Worm (Caenorhabditis elegans): Measurements from ENCODE around the gene srh-113.
A peak's percentile ranks its signal among the peaks of the same experiment; 100 is the strongest.

The srh-113 gene

DNA sequence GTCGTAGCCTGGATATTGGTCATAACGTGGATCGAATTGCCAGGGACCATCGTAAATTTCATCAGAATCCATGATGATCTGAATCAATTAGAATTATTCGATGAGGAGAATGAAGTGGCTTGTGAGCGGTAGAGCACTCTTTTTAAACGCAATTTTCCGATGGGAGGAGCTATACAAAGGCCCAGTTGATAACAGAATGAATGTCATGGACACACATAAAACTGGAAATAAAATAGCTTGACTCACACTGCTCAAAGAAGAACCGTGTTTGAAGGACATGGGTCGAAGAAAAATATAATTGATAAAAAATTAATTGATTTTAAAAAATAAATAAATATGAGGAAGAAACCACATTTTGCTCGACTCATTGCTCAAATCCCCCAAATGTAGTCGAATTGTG lies 4.8 kb upstream of the srh-113 start, which contains the start of gene Y68A4A.13:
Gene Y68A4A.13 (minus strand): TSS at position 101 of the 400 bp plus-strand sequence.
- TF ChIP-seq ccch-3 (GFP tag; optimal IDR thresholded peaks at IDR 0.05) (no peak), chd-7 (tag; optimal IDR thresholded peaks at IDR 0.05) (no peak), nhr-179 (tag; optimal IDR thresholded peaks at IDR 0.05) (no peak), ekl-4 (GFP tag; IDR thresholded peaks at IDR 0.05) (no peak), F57A8.1 (GFP tag; optimal IDR thresholded peaks at IDR 0.05) (no peak), lsl-1 (GFP tag; optimal IDR thresholded peaks at IDR 0.05) (no peak), egl-18 (GFP tag; IDR thresholded peaks at IDR 0.05) (no peak), T07F8.4 (tag; optimal IDR thresholded peaks at IDR 0.05) (no peak), F49E8.2 (tag; optimal IDR thresholded peaks at IDR 0.05; ENCODE audit: insufficient read depth) (no peak), Y79H2A.3 (GFP tag; conservative IDR thresholded peaks at IDR 0.05) (no peak), F39B2.1 (GFP tag; IDR thresholded peaks at IDR 0.05) (no peak), hlh-26 (GFP tag; conservative IDR thresholded peaks at IDR 0.05) (no peak), F33H1.4 (GFP tag; IDR thresholded peaks at IDR 0.05) (no peak), ama-1 (optimal IDR thresholded peaks at IDR 0.05) (no peak), ama-1 (GFP tag; optimal IDR thresholded peaks at IDR 0.05) (no peak)

DNA sequence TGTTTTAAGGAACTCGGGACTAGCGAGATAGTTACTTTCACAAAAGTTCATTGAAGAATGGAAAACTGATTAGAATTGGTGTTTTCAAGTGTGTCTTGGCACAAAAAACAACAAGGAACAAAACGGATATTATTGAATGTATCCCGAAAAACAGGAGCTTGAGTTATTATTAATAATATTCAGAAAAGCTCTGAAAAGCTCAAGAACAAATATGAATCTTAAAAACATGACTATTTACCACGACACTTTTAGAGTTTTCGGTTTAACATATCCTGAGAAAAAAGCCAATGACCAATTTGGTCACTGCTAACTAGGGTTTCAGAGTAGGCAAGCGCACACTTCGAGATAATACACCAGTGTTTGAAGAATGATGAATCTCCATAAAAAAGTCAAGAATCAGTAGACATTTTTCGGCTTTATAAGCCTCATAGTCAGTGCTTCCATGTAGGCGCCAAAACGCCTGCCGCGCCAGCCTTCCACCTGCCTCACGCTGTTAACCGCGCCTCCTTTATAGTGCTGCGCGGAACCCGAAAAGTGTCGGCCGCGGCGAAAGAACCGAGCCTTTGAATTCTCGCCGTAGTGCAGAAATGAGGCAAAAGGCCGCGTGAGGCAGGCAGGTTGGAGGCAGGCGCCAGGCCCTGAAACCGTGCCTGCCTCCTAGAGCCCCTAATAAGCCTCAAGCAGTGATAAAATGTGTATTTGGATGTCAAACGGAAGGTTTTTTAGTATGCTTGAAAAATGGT lies 683 bp upstream of the srh-113 start, which contains the start of gene srh-236:
Gene srh-236 (minus strand): TSS at position 51 of the 743 bp plus-strand sequence.
- 0 out of 2 replicates have a peak, but pooled peaks have one; percentile 54 for TF ChIP-seq F37B4.10 (GFP tag; IDR thresholded peaks at IDR 0.05)
- no peak for TF ChIP-seq madf-3 (GFP tag; IDR thresholded peaks at IDR 0.05)
- no peak for TF ChIP-seq snpc-4 (GFP tag; optimal IDR thresholded peaks at IDR 0.05)
- TF ChIP-seq snpc-4 (tag; optimal IDR thresholded peaks at IDR 0.05) = peak in 2 of 4 experiments; percentile 35
- peak; percentile 45; the same call in 1 of the 2 replicates for TF ChIP-seq egrh-3 (GFP tag; IDR thresholded peaks at IDR 0.05)
- TF ChIP-seq unc-130 (GFP tag; optimal IDR thresholded peaks at IDR 0.05) = no peak

DNA sequence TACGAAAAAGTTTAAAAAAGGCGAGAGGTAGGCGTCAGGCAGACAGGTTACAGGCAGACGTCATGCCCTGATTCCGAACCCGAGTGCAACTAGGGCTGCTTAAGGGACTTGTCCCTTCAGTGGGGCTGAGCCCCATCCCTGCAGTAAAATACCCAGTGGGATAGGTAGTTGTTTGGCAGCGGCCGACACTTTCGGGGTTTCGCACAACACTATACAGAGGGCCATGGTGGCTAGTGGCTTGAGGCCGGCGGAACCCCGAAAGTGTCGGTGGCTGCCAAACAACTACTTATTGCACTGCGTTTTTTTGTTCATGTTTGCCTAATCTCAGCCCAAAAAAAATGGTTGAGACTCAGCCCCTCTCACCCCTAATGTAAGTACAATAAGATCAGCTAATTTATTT lies 2.8 kb downstream of the srh-113 start:
- peak; percentile 6 for TF ChIP-seq snpc-1.1 (tag; optimal IDR thresholded peaks at IDR 0.05; ENCODE audit: insufficient read depth)
- no peak for TF ChIP-seq attf-5 (GFP tag; optimal IDR thresholded peaks at IDR 0.05)
- TF ChIP-seq attf-6 (GFP tag; IDR thresholded peaks at IDR 0.05) = 0 out of 2 replicates have a peak, but pooled peaks have one; percentile 24
- no peak for TF ChIP-seq snpc-4 (GFP tag; optimal IDR thresholded peaks at IDR 0.05)
- TF ChIP-seq snpc-4 (tag; optimal IDR thresholded peaks at IDR 0.05) = peak in 2 of 4 experiments; percentile 69 to 77

- TF ChIP-seq ztf-18 (tag; optimal IDR thresholded peaks at IDR 0.05) (no peak), attf-6 (GFP tag; IDR thresholded peaks at IDR 0.05) (no peak), tbx-9 (tag; optimal IDR thresholded peaks at IDR 0.05; ENCODE audit: borderline replicate concordance) (no peak)
Measured at ce11 chrV:17217690-17218089, 4.8 kb downstream of the srh-113 start, which contains the start of gene srbc-62. Gene srbc-62 (plus strand): TSS chrV:17217990.

ce11 chrV:17220345-17220744 lies 7.5 kb downstream of the srh-113 start, which contains the start of gene srh-109:
Gene srh-109 (minus strand): TSS chrV:17220445.
- TF ChIP-seq F52B5.7 (tag; optimal IDR thresholded peaks at IDR 0.05) (no peak), nhr-120 (GFP tag; IDR thresholded peaks at IDR 0.05) (no peak), madf-8 (GFP tag; conservative IDR thresholded peaks at IDR 0.05) (no peak), madf-3 (GFP tag; IDR thresholded peaks at IDR 0.05) (no peak), nhr-179 (tag; optimal IDR thresholded peaks at IDR 0.05) (no peak), mxl-1 (tag; optimal IDR thresholded peaks at IDR 0.05) (no peak)
